Fruit fly (Drosophila melanogaster) whole organism, embryonic: ENCODE results near the gene Rlb1.

ENCODE experiments used
- CG1024 ChIP-seq: fragments of 200-800 bp; sonication (Bioruptor generic); IDR thresholded peaks from 2 replicates; pipeline ENCODE4 v1.3.6; 2022; ENCODE audit warnings: missing biosample characterization, missing genetic modification characterization
- CG10321 ChIP-seq: fragments of 200-800 bp; sonication (Bioruptor generic); IDR thresholded peaks from 2 replicates; pipeline ENCODE4 v1.3.6; 2022; ENCODE audit warnings: missing biosample characterization, missing genetic modification characterization
- CG11093 ChIP-seq: fragments of 200-800 bp; sonication (Bioruptor generic); IDR thresholded peaks from 3 replicates; pipeline ENCODE4 v1.3.6; 2022; ENCODE audit warnings: missing biosample characterization, missing genetic modification characterization
- CG12071 ChIP-seq: fragments of 200-800 bp; sonication (Bioruptor generic); optimal IDR thresholded peaks from 3 replicates; lab custom pipeline; 2018; ENCODE audit warnings: missing biosample characterization, mild to moderate bottlenecking, missing genetic modification characterization
- CG13424 ChIP-seq: fragments of 200-800 bp; sonication (Bioruptor generic); optimal IDR thresholded peaks from 2 replicates; lab custom pipeline; 2019; ENCODE audit warnings: missing biosample characterization, mild to moderate bottlenecking, missing genetic modification characterization, moderate library complexity
- CG13775 ChIP-seq: fragments of 200-800 bp; sonication (Bioruptor generic); optimal IDR thresholded peaks from 3 replicates; lab custom pipeline; 2017; ENCODE audit warnings: missing biosample characterization, mild to moderate bottlenecking, missing genetic modification characterization
- CG16863 ChIP-seq: fragments of 200-800 bp; sonication (Bioruptor generic); optimal IDR thresholded peaks from 3 replicates; lab custom pipeline; 2016; ENCODE audit warnings: missing biosample characterization, missing genetic modification characterization
- CG17829 ChIP-seq: fragments of 200-800 bp; optimal IDR thresholded peaks from 2 replicates; lab custom pipeline; 2019; ENCODE audit warnings: missing biosample characterization, mild to moderate bottlenecking, missing genetic modification characterization, moderate library complexity
- CG2678 ChIP-seq: fragments of 200-800 bp; sonication (Bioruptor generic); optimal IDR thresholded peaks from 3 replicates; lab custom pipeline; 2019; ENCODE audit warnings: missing biosample characterization, mild to moderate bottlenecking, missing genetic modification characterization, moderate library complexity
- CG2712 ChIP-seq: fragments of 200-800 bp; optimal IDR thresholded peaks from 3 replicates; lab custom pipeline; 2019; ENCODE audit warnings: missing biosample characterization, mild to moderate bottlenecking, missing genetic modification characterization, moderate library complexity
- CG32772 ChIP-seq: fragments of 200-800 bp; sonication (Bioruptor generic); IDR thresholded peaks from 2 replicates; pipeline ENCODE4 v1.3.6; 2022; ENCODE audit warnings: missing biosample characterization, missing genetic modification characterization
- CG34376 ChIP-seq: fragments of 200-800 bp; sonication (Bioruptor generic); optimal IDR thresholded peaks from 2 replicates; lab custom pipeline; 2018; ENCODE audit warnings: missing biosample characterization, mild to moderate bottlenecking, missing genetic modification characterization
- CG42726 ChIP-seq: fragments of 200-800 bp; sonication (Bioruptor generic); IDR thresholded peaks from 2 replicates; pipeline ENCODE4 v1.3.6; 2022; ENCODE audit warnings: missing biosample characterization, missing genetic modification characterization; ENCODE audit not compliant: partially characterized antibody
- CG4854 ChIP-seq: fragments of 200-800 bp; sonication (Bioruptor generic); optimal IDR thresholded peaks from 2 replicates; lab custom pipeline; 2016; ENCODE audit warnings: missing biosample characterization, missing genetic modification characterization, inconsistent platforms
- CG6654 ChIP-seq: fragments of 200-800 bp; sonication (Bioruptor generic); optimal IDR thresholded peaks from 2 replicates; lab custom pipeline; 2017; ENCODE audit warnings: missing biosample characterization, mild to moderate bottlenecking, missing genetic modification characterization
- CG7987 ChIP-seq: fragments of 200-800 bp; sonication (Bioruptor generic); optimal IDR thresholded peaks from 2 replicates; lab custom pipeline; 2018; ENCODE audit warnings: missing biosample characterization, mild to moderate bottlenecking, missing genetic modification characterization, moderate library complexity
- CG8359 ChIP-seq: fragments of 200-800 bp; sonication (Bioruptor generic); optimal IDR thresholded peaks from 2 replicates; lab custom pipeline; 2017; ENCODE audit warnings: missing biosample characterization, mild to moderate bottlenecking, missing genetic modification characterization, borderline replicate concordance
- CG9437 ChIP-seq: fragments of 200-800 bp; sonication (Bioruptor generic); optimal IDR thresholded peaks from 2 replicates; lab custom pipeline; 2018; ENCODE audit warnings: missing biosample characterization, mild to moderate bottlenecking, missing genetic modification characterization
- CG9727 ChIP-seq: fragments of 200-800 bp; sonication (Bioruptor generic); optimal IDR thresholded peaks from 3 replicates; lab custom pipeline; 2017; ENCODE audit warnings: missing biosample characterization, mild to moderate bottlenecking, missing genetic modification characterization
- Dip2 ChIP-seq: fragments of 200-800 bp; sonication (Bioruptor generic); IDR thresholded peaks from 2 replicates; pipeline ENCODE4 v1.3.6; 2022; ENCODE audit warnings: missing biosample characterization, missing genetic modification characterization
- Dll ChIP-seq: fragments of 200-800 bp; sonication (Bioruptor generic); IDR thresholded peaks from 4 replicates; pipeline ENCODE4 v1.3.6; 2022; ENCODE audit warnings: missing biosample characterization, missing genetic modification characterization; ENCODE audit not compliant: partially characterized antibody
- HLH3B ChIP-seq: fragments of 200-800 bp; sonication (Bioruptor generic); IDR thresholded peaks from 2 replicates; pipeline ENCODE4 v1.3.6; 2022; ENCODE audit warnings: missing biosample characterization, missing genetic modification characterization
- HmgZ ChIP-seq: fragments of 200-800 bp; sonication (Bioruptor generic); optimal IDR thresholded peaks from 2 replicates; lab custom pipeline; 2018; ENCODE audit warnings: missing biosample characterization, mild to moderate bottlenecking, missing genetic modification characterization
- Hr78 ChIP-seq, 2 experiments: fragments of 200-800 bp in 1 of 2; fragments of >200 bp in 1 of 2; sonication (Bioruptor generic) in 1 of 2; optimal IDR thresholded peaks; 2 replicates each; lab custom pipeline; 2017 to 2019; ENCODE audit warnings: missing biosample characterization in 2 of 2, missing genetic modification characterization in 2 of 2, mild to moderate bottlenecking in 1 of 2, moderate library complexity in 1 of 2
- NC2α ChIP-seq: fragments of 200-800 bp; sonication (Bioruptor generic); optimal IDR thresholded peaks from 2 replicates; lab custom pipeline; 2016; ENCODE audit warnings: missing biosample characterization, missing genetic modification characterization
- Scr ChIP-seq: fragments of 200-800 bp; sonication (Bioruptor generic); IDR thresholded peaks from 2 replicates; pipeline ENCODE4 v1.3.6; 2022; ENCODE audit warnings: missing biosample characterization, missing genetic modification characterization; ENCODE audit not compliant: partially characterized antibody
- TFAM ChIP-seq: fragments of 200-800 bp; sonication (Bioruptor generic); optimal IDR thresholded peaks from 2 replicates; lab custom pipeline; 2017; ENCODE audit warnings: missing biosample characterization, missing genetic modification characterization, inconsistent platforms
- Trl ChIP-seq, 3 experiments: fragments of >200 bp in 2 of 3; fragments of 200-800 bp in 1 of 3; sonication (Bioruptor generic) in 1 of 3; optimal IDR thresholded peaks; 2 replicates in 1 of 3; 3 replicates in 2 of 3; lab custom pipeline; 2016 to 2017; ENCODE audit warnings: missing biosample characterization in 1 of 3, missing genetic modification characterization in 1 of 3
- bbx ChIP-seq: fragments of 200-800 bp; sonication (Bioruptor generic); IDR thresholded peaks from 2 replicates; pipeline ENCODE4 v1.3.6; 2022; ENCODE audit warnings: missing biosample characterization, missing genetic modification characterization; ENCODE audit not compliant: partially characterized antibody
- cato ChIP-seq: fragments of 200-800 bp; sonication (Bioruptor generic); optimal IDR thresholded peaks from 2 replicates; lab custom pipeline; 2016; ENCODE audit warnings: missing biosample characterization, missing genetic modification characterization, borderline replicate concordance
- caup ChIP-seq: fragments of 200-800 bp; sonication (Bioruptor generic); optimal IDR thresholded peaks from 3 replicates; lab custom pipeline; 2017; ENCODE audit warnings: missing biosample characterization, mild to moderate bottlenecking, missing genetic modification characterization, moderate library complexity; ENCODE audit not compliant: severe bottlenecking
- crol ChIP-seq: fragments of 200-800 bp; sonication (Bioruptor generic); IDR thresholded peaks from 2 replicates; pipeline ENCODE4 v1.3.6; 2022; ENCODE audit warnings: missing biosample characterization, missing genetic modification characterization
- crp ChIP-seq, 2 experiments: fragments of 200-800 bp; sonication (Bioruptor generic); optimal IDR thresholded peaks; 2 replicates in 1 of 2; 3 replicates in 1 of 2; lab custom pipeline; 2017; ENCODE audit warnings: missing biosample characterization in 2 of 2, missing genetic modification characterization in 2 of 2, mild to moderate bottlenecking in 1 of 2, moderate library complexity in 1 of 2
- dmrt99B ChIP-seq: fragments of 200-800 bp; sonication (Bioruptor generic); optimal IDR thresholded peaks from 2 replicates; lab custom pipeline; 2018; ENCODE audit warnings: missing biosample characterization, mild to moderate bottlenecking, missing genetic modification characterization, moderate library complexity
- exex ChIP-seq: fragments of 200-800 bp; sonication (Bioruptor generic); optimal IDR thresholded peaks from 4 replicates; lab custom pipeline; 2018; ENCODE audit warnings: missing biosample characterization, mild to moderate bottlenecking, missing genetic modification characterization, moderate library complexity
- fd102C ChIP-seq: fragments of 200-800 bp; sonication (Bioruptor generic); optimal IDR thresholded peaks from 2 replicates; lab custom pipeline; 2018; ENCODE audit warnings: missing biosample characterization, mild to moderate bottlenecking, missing genetic modification characterization, moderate library complexity
- p53 ChIP-seq: fragments of 200-800 bp; sonication (Bioruptor generic); optimal IDR thresholded peaks from 2 replicates; lab custom pipeline; 2016; ENCODE audit warnings: missing biosample characterization, missing genetic modification characterization
- pita ChIP-seq: fragments of 200-800 bp; sonication (Bioruptor generic); optimal IDR thresholded peaks from 2 replicates; lab custom pipeline; 2017; ENCODE audit warnings: missing biosample characterization, mild to moderate bottlenecking, missing genetic modification characterization
- slp2 ChIP-seq: fragments of 200-800 bp; sonication (Bioruptor generic); optimal IDR thresholded peaks from 2 replicates; lab custom pipeline; 2016; ENCODE audit warnings: missing biosample characterization, missing genetic modification characterization
- trh ChIP-seq: fragments of 200-800 bp; sonication (Bioruptor generic); optimal IDR thresholded peaks from 2 replicates; lab custom pipeline; 2016; ENCODE audit warnings: missing biosample characterization, missing genetic modification characterization
- usp ChIP-seq: fragments of >200 bp; optimal IDR thresholded peaks from 2 replicates; lab custom pipeline; 2017; ENCODE audit warnings: missing biosample characterization, missing genetic modification characterization
- vnd ChIP-seq: fragments of 200-800 bp; sonication (Bioruptor generic); IDR thresholded peaks from 3 replicates; pipeline ENCODE4 v1.3.6; 2022; ENCODE audit warnings: missing biosample characterization, missing genetic modification characterization; ENCODE audit not compliant: partially characterized antibody
- vvl ChIP-seq: fragments of 200-800 bp; sonication (Bioruptor generic); IDR thresholded peaks from 2 replicates; pipeline ENCODE4 v1.3.6; 2022; ENCODE audit warnings: missing biosample characterization, missing genetic modification characterization
- z ChIP-seq: fragments of 200-800 bp; sonication (Bioruptor generic); IDR thresholded peaks from 3 replicates; pipeline ENCODE4 v1.3.6; 2022; ENCODE audit warnings: missing biosample characterization, missing genetic modification characterization
- zen2 ChIP-seq: fragments of 200-800 bp; sonication (Bioruptor generic); IDR thresholded peaks from 3 replicates; pipeline ENCODE4 v1.3.6; 2022; ENCODE audit warnings: missing biosample characterization, missing genetic modification characterization; ENCODE audit not compliant: partially characterized antibody
- zfh2 ChIP-seq: fragments of 200-800 bp; sonication (Bioruptor generic); optimal IDR thresholded peaks from 2 replicates; lab custom pipeline; 2016; ENCODE audit warnings: missing biosample characterization, missing genetic modification characterization

The Rlb1 gene

dm6 chr3R:9527907-9528842 is 15.0 kb downstream of the Rlb1 start (continued):
- TF ChIP-seq p53 (GFP tag; lab: Kevin White, UChicago) (peak; percentile 86), Scr (no peak), caup (GFP tag; lab: Kevin White, UChicago) (peak; percentile 94), CG32772 (GFP tag; lab: Robert Waterston, UW) (peak; percentile 87), CG1024 (GFP tag; lab: Robert Waterston, UW) (peak; percentile 59), HLH3B (GFP tag; lab: Robert Waterston, UW) (peak; percentile 90), Trl (optimal IDR thresholded peaks at IDR 0.05; lab: Kevin White, UChicago) (no peak), Trl (GFP tag; optimal IDR thresholded peaks at IDR 0.05; lab: Kevin White, UChicago) (peak; percentile 96), CG9727 (GFP tag; lab: Kevin White, UChicago) (peak; percentile 90), crp (GFP tag; optimal IDR thresholded peaks at IDR 0.05; lab: Kevin White, UChicago) (peak in 1 of 2 experiments; percentile 33), CG7987 (GFP tag; lab: Kevin White, UChicago) (peak; percentile 92), zfh2 (GFP tag; lab: Kevin White, UChicago) (peak; percentile 94), Hr78 (GFP tag; optimal IDR thresholded peaks at IDR 0.05; lab: Kevin White, UChicago) (peak in 1 of 2 experiments; percentile 18), CG17829 (tag; lab: Kevin White, UChicago) (peak; percentile 74), CG11093 (GFP tag; lab: Robert Waterston, UW) (peak; percentile 66; the same call in 2 of the 3 replicates), TFAM (peak; percentile 37), CG2678 (peak; percentile 91), CG2712 (tag; lab: Kevin White, UChicago) (peak; percentile 81), zen2 (GFP tag; lab: Robert Waterston, UW) (no peak), fd102C (no peak), CG10321 (GFP tag; lab: Robert Waterston, UW) (peak; percentile 59), CG34376 (GFP tag; lab: Kevin White, UChicago) (peak; percentile 91), crol (no peak), CG13775 (GFP tag; lab: Kevin White, UChicago) (peak; percentile 54), cato (GFP tag; lab: Kevin White, UChicago) (no peak), usp (GFP tag; lab: Kevin White, UChicago) (no peak), Dll (GFP tag; lab: Robert Waterston, UW) (no peak), bbx (GFP tag; lab: Robert Waterston, UW) (no peak; the same call in 1 of the 2 replicates), CG12071 (peak; percentile 95), z (no peak), vnd (GFP tag; lab: Robert Waterston, UW) (0 out of 3 replicates have a peak, but pooled peaks have one; percentile 23), exex (tag; lab: Kevin White, UChicago) (peak; percentile 86), CG4854 (GFP tag; lab: Kevin White, UChicago) (peak; percentile 92), pita (GFP tag; lab: Kevin White, UChicago) (no peak), CG6654 (GFP tag; lab: Kevin White, UChicago) (peak; percentile 74), CG8359 (GFP tag; lab: Kevin White, UChicago) (peak; percentile 58), CG42726 (GFP tag; lab: Robert Waterston, UW) (no peak), HmgZ (tag; lab: Kevin White, UChicago) (peak; percentile 90), dmrt99B (tag; lab: Kevin White, UChicago) (no peak), CG16863 (GFP tag; lab: Kevin White, UChicago) (peak; percentile 72), CG13424 (tag; lab: Kevin White, UChicago) (peak; percentile 63), slp2 (GFP tag; lab: Kevin White, UChicago) (peak; percentile 74), Dip2 (peak; percentile 27; the same call in 1 of the 2 replicates), CG9437 (GFP tag; lab: Kevin White, UChicago) (peak; percentile 61), vvl (GFP tag; lab: Robert Waterston, UW) (peak; percentile 97), NC2α (GFP tag; lab: Kevin White, UChicago) (peak; percentile 21), trh (GFP tag; lab: Kevin White, UChicago) (peak; percentile 14)
